Fruit fly (Drosophila melanogaster): ENCODE data around the gene vig2.

The vig2 gene

DNA sequence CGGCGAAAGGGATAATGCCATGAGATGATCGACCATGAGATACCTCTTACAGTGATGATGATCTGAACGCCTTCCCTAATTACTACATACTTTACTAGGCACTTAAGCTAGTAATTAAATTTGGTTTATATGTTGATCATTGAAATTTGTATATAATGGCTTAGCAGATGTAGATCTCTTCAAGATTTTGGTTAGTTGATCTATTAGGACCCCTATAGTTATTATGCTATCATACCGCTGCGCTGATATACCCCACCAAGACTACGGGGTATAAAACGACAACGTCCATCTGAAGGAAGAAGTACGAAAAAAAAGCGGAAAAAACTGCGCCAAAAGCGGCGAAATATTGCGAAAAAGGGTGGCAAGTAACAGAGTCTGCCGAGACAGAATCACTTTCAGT lies 51.1 kb downstream of the vig2 start (continued):
- TF ChIP-seq CG9705 (GFP tag; optimal IDR thresholded peaks at IDR 0.05) (peak; percentile 39), Vsx2 (GFP tag; optimal IDR thresholded peaks at IDR 0.05; ENCODE audit: partially characterized antibody) (no peak)
